Fruit fly (Drosophila melanogaster): ENCODE data around the gene Ugt305A1.

DNA sequence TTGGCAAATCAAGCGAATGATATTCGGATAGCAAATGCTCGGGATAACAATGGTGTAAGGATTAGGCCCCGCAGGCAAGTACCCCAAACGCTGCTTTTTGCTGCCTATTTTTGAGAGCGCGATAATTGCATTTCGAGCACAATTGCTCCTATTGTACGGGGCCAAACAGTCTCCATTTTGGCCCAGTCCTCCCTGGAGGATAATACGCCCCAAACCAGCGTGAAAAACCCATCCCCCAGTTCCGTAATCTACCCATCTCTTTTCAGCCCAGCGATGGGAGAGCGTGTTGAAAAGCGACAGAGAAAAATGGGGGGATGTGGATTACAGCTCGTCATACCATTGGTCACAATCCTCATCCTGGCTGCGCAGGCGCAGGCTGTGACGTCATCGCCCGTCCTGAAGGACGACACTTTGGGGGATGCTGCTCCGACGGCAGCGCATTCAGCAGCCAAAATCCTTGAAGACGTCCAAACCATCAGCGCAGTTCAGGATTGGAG, 29.2 kb downstream of the Ugt305A1 start, which contains the start of gene Gad1:
- TF ChIP-seq CG8478 (optimal IDR thresholded peaks at IDR 0.05) (no peak), CTCF (optimal IDR thresholded peaks at IDR 0.05) (no peak)

All from S2 (cell line).